Worm (Caenorhabditis elegans) whole organism, L1 larva: ENCODE data around the gene C24H12.1.
A peak's percentile ranks its signal among the peaks of the same experiment; 100 is the strongest.

Experiments
- C16A3.4 ChIP-seq: fragments of 150-350 bp; optimal IDR thresholded peaks from 2 replicates; lab custom pipeline; 2014; ENCODE audit warnings: missing biosample characterization, missing genetic modification characterization
- Y116A8C.19 ChIP-seq: sonication (generic microtip); optimal IDR thresholded peaks from 2 replicates; lab custom pipeline; 2016; ENCODE audit warnings: missing compliant biosample characterization, missing genetic modification characterization, borderline replicate concordance
- alr-1 ChIP-seq: fragments of 200-800 bp; sonication (Bioruptor generic); optimal IDR thresholded peaks from 2 replicates; lab custom pipeline; 2018; ENCODE audit warnings: borderline replicate concordance, mild to moderate bottlenecking, missing genetic modification characterization, missing compliant biosample characterization
- aly-2 ChIP-seq: fragments of 150-350 bp; optimal IDR thresholded peaks from 2 replicates; lab custom pipeline; 2014; ENCODE audit warnings: missing biosample characterization, missing genetic modification characterization
- blmp-1 ChIP-seq: fragments of 150-350 bp; optimal IDR thresholded peaks from 2 replicates; lab custom pipeline; 2014; ENCODE audit warnings: missing biosample characterization, missing genetic modification characterization
- ceh-63 ChIP-seq: fragments of 200-800 bp; sonication (Bioruptor generic); optimal IDR thresholded peaks from 2 replicates; lab custom pipeline; 2018; ENCODE audit warnings: mild to moderate bottlenecking, missing genetic modification characterization, missing compliant biosample characterization
- ceh-82 ChIP-seq, 3 experiments: fragments of 150-350 bp in 1 of 3; sonication (generic microtip) in 2 of 3; optimal IDR thresholded peaks; 2 replicates each; lab custom pipeline; 2014 to 2017; ENCODE audit warnings: missing biosample characterization in 3 of 3, missing genetic modification characterization in 3 of 3
- ces-1 ChIP-seq: fragments of 150-350 bp; optimal IDR thresholded peaks from 2 replicates; lab custom pipeline; 2014; ENCODE audit warnings: missing biosample characterization, missing genetic modification reagents, missing genetic modification characterization
- efl-1 ChIP-seq, 4 experiments: fragments of 150-350 bp; optimal IDR thresholded peaks in 3 of 4; peaks in 1 of 4; 1 replicate in 1 of 4; 2 replicates in 3 of 4; lab custom pipeline; 2014; ENCODE audit warnings: missing biosample characterization in 2 of 4, missing genetic modification characterization in 2 of 4, missing genetic modification reagents in 2 of 4
- egl-13 ChIP-seq: sonication (generic microtip); optimal IDR thresholded peaks from 2 replicates; lab custom pipeline; 2016; ENCODE audit warnings: missing genotype, missing genetic modification reagents, missing genetic modification characterization, missing compliant biosample characterization
- egl-27 ChIP-seq, 2 experiments: fragments of 150-350 bp in 1 of 2; sonication (generic microtip); optimal IDR thresholded peaks; 3 replicates each; lab custom pipeline; 2017 to 2018; ENCODE audit warnings: missing biosample characterization in 2 of 2, missing genetic modification characterization in 2 of 2, missing genetic modification reagents in 2 of 2
- elt-2 ChIP-seq: sonication (generic microtip); optimal IDR thresholded peaks from 2 replicates; lab custom pipeline; 2016; ENCODE audit warnings: missing genetic modification characterization, mild to moderate bottlenecking, inconsistent platforms, missing compliant biosample characterization, missing genetic modification reagents
- elt-3 ChIP-seq, 6 experiments: fragments of 150-350 bp in 1 of 6; sonication (generic microtip); optimal IDR thresholded peaks; 2 replicates each; lab custom pipeline; 2017 to 2018; ENCODE audit warnings: missing biosample characterization in 6 of 6, missing genetic modification characterization in 6 of 6, inconsistent platforms in 1 of 6
- fkh-10 ChIP-seq: sonication (generic microtip); optimal IDR thresholded peaks from 2 replicates; lab custom pipeline; 2017; ENCODE audit warnings: missing biosample characterization, missing genetic modification reagents, missing genetic modification characterization
- fkh-4 ChIP-seq: sonication (generic microtip); optimal IDR thresholded peaks from 2 replicates; lab custom pipeline; 2016; ENCODE audit warnings: missing compliant biosample characterization, missing genetic modification characterization, borderline replicate concordance
- fkh-8 ChIP-seq: sonication (generic microtip); optimal IDR thresholded peaks from 2 replicates; lab custom pipeline; 2016; ENCODE audit warnings: mild to moderate bottlenecking, missing genetic modification characterization, missing compliant biosample characterization
- fos-1 ChIP-seq: fragments of 150-350 bp; optimal IDR thresholded peaks from 2 replicates; lab custom pipeline; 2014; ENCODE audit warnings: missing biosample characterization, missing genetic modification characterization
- hlh-17 ChIP-seq: fragments of 200-800 bp; sonication (Bioruptor generic); optimal IDR thresholded peaks from 2 replicates; lab custom pipeline; 2018; ENCODE audit warnings: missing genetic modification characterization, mild to moderate bottlenecking, missing compliant biosample characterization, moderate library complexity, borderline replicate concordance
- isw-1 ChIP-seq: fragments of 200-800 bp; sonication (Bioruptor generic); IDR thresholded peaks from 2 replicates; pipeline ENCODE4 v1.3.6; 2022; ENCODE audit warnings: missing genetic modification characterization, missing compliant biosample characterization
- jun-1 ChIP-seq: fragments of 150-350 bp; optimal IDR thresholded peaks from 2 replicates; lab custom pipeline; 2014; ENCODE audit warnings: missing biosample characterization, missing genetic modification reagents, missing genetic modification characterization
- lin-14 ChIP-seq: fragments of 200-800 bp; sonication (Bioruptor generic); optimal IDR thresholded peaks from 2 replicates; lab custom pipeline; 2018; ENCODE audit warnings: mild to moderate bottlenecking, missing genetic modification characterization, moderate library complexity, missing compliant biosample characterization
- lin-35 ChIP-seq, 2 experiments: fragments of 150-350 bp; optimal IDR thresholded peaks; 2 replicates each; lab custom pipeline; 2014; ENCODE audit warnings: missing biosample characterization in 2 of 2, missing genetic modification characterization in 2 of 2, missing genetic modification reagents in 2 of 2
- lin-39 ChIP-seq: fragments of 150-350 bp; optimal IDR thresholded peaks from 2 replicates; lab custom pipeline; 2014; ENCODE audit warnings: missing biosample characterization, missing genetic modification reagents, missing genetic modification characterization
- mdl-1 ChIP-seq, 2 experiments: fragments of 150-350 bp; optimal IDR thresholded peaks; 2 replicates each; lab custom pipeline; 2014 to 2017; ENCODE audit warnings: missing biosample characterization in 2 of 2, missing genetic modification characterization in 2 of 2, inconsistent platforms in 1 of 2
- mef-2 ChIP-seq: fragments of 150-350 bp; optimal IDR thresholded peaks from 2 replicates; lab custom pipeline; 2014; ENCODE audit warnings: missing biosample characterization, missing genetic modification characterization
- mep-1 ChIP-seq: fragments of 150-350 bp; optimal IDR thresholded peaks from 2 replicates; lab custom pipeline; 2014; ENCODE audit warnings: missing biosample characterization, missing genetic modification characterization
- nhr-11 ChIP-seq: fragments of 150-350 bp; optimal IDR thresholded peaks from 2 replicates; lab custom pipeline; 2014; ENCODE audit warnings: missing biosample characterization, missing genetic modification characterization
- nhr-19 ChIP-seq: fragments of 200-800 bp; sonication (Bioruptor generic); conservative IDR thresholded peaks from 2 replicates; pipeline ENCODE4 v1.3.6; 2022; ENCODE audit warnings: missing genetic modification characterization, missing compliant biosample characterization
- nhr-20 ChIP-seq: sonication (generic microtip); optimal IDR thresholded peaks from 2 replicates; lab custom pipeline; 2016; ENCODE audit warnings: mild to moderate bottlenecking, missing genetic modification characterization, missing compliant biosample characterization
- nhr-47 ChIP-seq: sonication (generic microtip); optimal IDR thresholded peaks from 2 replicates; lab custom pipeline; 2016; ENCODE audit warnings: mild to moderate bottlenecking, missing genetic modification characterization, moderate library complexity, missing compliant biosample characterization
- nhr-71 ChIP-seq: sonication (generic microtip); optimal IDR thresholded peaks from 2 replicates; lab custom pipeline; 2016; ENCODE audit warnings: mild to moderate bottlenecking, missing genetic modification characterization, moderate library complexity, missing compliant biosample characterization
- nhr-76 ChIP-seq: sonication (generic microtip); optimal IDR thresholded peaks from 2 replicates; lab custom pipeline; 2017; ENCODE audit warnings: missing biosample characterization, missing genetic modification characterization
- nhr-77 ChIP-seq: fragments of 150-350 bp; optimal IDR thresholded peaks from 2 replicates; lab custom pipeline; 2014; ENCODE audit warnings: missing biosample characterization, missing genetic modification characterization
- nhr-84 ChIP-seq: sonication (generic microtip); optimal IDR thresholded peaks from 2 replicates; lab custom pipeline; 2017; ENCODE audit warnings: missing biosample characterization, missing genetic modification characterization
- pax-3 ChIP-seq: fragments of 200-800 bp; sonication (Bioruptor generic); optimal IDR thresholded peaks from 2 replicates; lab custom pipeline; 2018; ENCODE audit warnings: mild to moderate bottlenecking, missing genetic modification characterization, moderate library complexity, missing compliant biosample characterization
- rnt-1 ChIP-seq: sonication (generic microtip); optimal IDR thresholded peaks from 2 replicates; lab custom pipeline; 2016; ENCODE audit warnings: mild to moderate bottlenecking, missing genetic modification characterization, moderate library complexity, missing compliant biosample characterization
- sox-4 ChIP-seq: sonication (generic microtip); optimal IDR thresholded peaks from 2 replicates; lab custom pipeline; 2016; ENCODE audit warnings: missing genetic modification characterization, missing compliant biosample characterization
- sptf-1 ChIP-seq: fragments of 150-350 bp; optimal IDR thresholded peaks from 2 replicates; lab custom pipeline; 2014; ENCODE audit warnings: missing biosample characterization, missing genetic modification characterization
- sup-37 ChIP-seq: fragments of 200-800 bp; sonication (Bioruptor generic); optimal IDR thresholded peaks from 2 replicates; lab custom pipeline; 2018; ENCODE audit warnings: mild to moderate bottlenecking, missing genetic modification characterization, missing compliant biosample characterization
- swsn-7 ChIP-seq: sonication (generic microtip); optimal IDR thresholded peaks from 2 replicates; lab custom pipeline; 2016; ENCODE audit warnings: missing genetic modification characterization, missing compliant biosample characterization
- tbx-2 ChIP-seq: sonication (generic microtip); optimal IDR thresholded peaks from 2 replicates; lab custom pipeline; 2016; ENCODE audit warnings: missing genetic modification characterization, missing compliant biosample characterization
- unc-130 ChIP-seq: fragments of 150-350 bp; optimal IDR thresholded peaks from 2 replicates; lab custom pipeline; 2017; ENCODE audit warnings: missing biosample characterization, missing genetic modification characterization, inconsistent platforms
- unc-62 ChIP-seq: fragments of 150-350 bp; optimal IDR thresholded peaks from 2 replicates; lab custom pipeline; 2014; ENCODE audit warnings: missing biosample characterization, missing genetic modification reagents, missing genetic modification characterization
- zip-4 ChIP-seq: fragments of 200-800 bp; sonication (Bioruptor generic); optimal IDR thresholded peaks from 2 replicates; lab custom pipeline; 2018; ENCODE audit warnings: mild to moderate bottlenecking, missing genetic modification characterization, moderate library complexity, missing compliant biosample characterization
- ztf-11 ChIP-seq, 2 experiments: sonication (generic microtip); optimal IDR thresholded peaks; 2 replicates each; lab custom pipeline; 2016 to 2017; ENCODE audit warnings: missing genetic modification characterization in 2 of 2, missing biosample characterization in 1 of 2, missing compliant biosample characterization in 1 of 2

Gene C24H12.1

DNA sequence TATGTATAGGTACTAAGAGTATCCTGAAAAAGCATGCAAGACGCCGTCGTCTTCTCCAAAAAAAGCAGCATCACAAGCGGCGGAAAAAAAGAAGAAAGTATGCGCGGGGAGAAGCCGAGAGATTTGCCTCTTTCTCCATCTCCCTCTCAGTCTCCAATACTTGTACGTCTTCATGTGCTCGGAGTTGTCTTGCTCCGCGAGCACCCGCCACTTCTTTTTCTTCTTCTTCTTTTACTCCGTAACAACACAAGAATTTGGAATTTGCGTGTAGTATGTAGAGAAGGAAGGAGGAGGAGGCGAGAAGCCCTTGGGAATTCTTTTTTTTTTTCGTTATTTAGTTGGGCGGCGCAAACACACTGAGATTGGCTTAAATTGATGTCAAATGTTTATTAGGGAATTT, 40.0 kb upstream of the C24H12.1 start (continued):
- peak; percentile 45 for TF ChIP-seq fkh-10 (GFP tag; lab: Kevin White, UChicago)
- TF ChIP-seq sptf-1 (tag; lab: Kevin White, UChicago) = no peak
- TF ChIP-seq ces-1 (GFP tag; lab: Kevin White, UChicago) = no peak
- TF ChIP-seq nhr-71 (tag; lab: Kevin White, UChicago) = no peak
- TF ChIP-seq nhr-19 (GFP tag; lab: Robert Waterston, UW) = no peak
- TF ChIP-seq Y116A8C.19 (tag; lab: Kevin White, UChicago) = no peak
- TF ChIP-seq fkh-8 = peak; percentile 53
- TF ChIP-seq zip-4 (GFP tag; lab: Kevin White, UChicago) = no peak
- no peak for TF ChIP-seq lin-39
- TF ChIP-seq fkh-4 (tag; lab: Kevin White, UChicago) = no peak
- TF ChIP-seq lin-35 (GFP tag; optimal IDR thresholded peaks at IDR 0.05; lab: Kevin White, UChicago) = peak in 1 of 2 experiments; percentile 26
- TF ChIP-seq mep-1 (tag; lab: Kevin White, UChicago) = peak; percentile 26
- peak; percentile 19 for TF ChIP-seq tbx-2 (tag; lab: Kevin White, UChicago)
- TF ChIP-seq efl-1 (optimal IDR thresholded peaks at IDR 0.05; lab: Kevin White, UChicago) = peak in 1 of 2 experiments; percentile 22
- peak in 1 of 2 experiments; percentile 70 for TF ChIP-seq efl-1 (GFP tag; optimal IDR thresholded peaks at IDR 0.05 in 1 of 2; lab: Kevin White, UChicago)
- TF ChIP-seq fos-1 (tag; lab: Kevin White, UChicago) = no peak
- no peak for TF ChIP-seq elt-3 (tag; optimal IDR thresholded peaks at IDR 0.05; lab: Kevin White, UChicago)
- TF ChIP-seq, all 84 proteins: peak for 13

ce11 chrII:402435-402834, 38.8 kb upstream of the C24H12.1 start, which contains the start of gene clec-10:
Gene clec-10, plus strand, starts transcription at chrII:402678.
- TF ChIP-seq elt-2 (peak; percentile 19), efl-1 (optimal IDR thresholded peaks at IDR 0.05; lab: Kevin White, UChicago) (no peak), efl-1 (GFP tag; optimal IDR thresholded peaks at IDR 0.05 in 1 of 2; lab: Kevin White, UChicago) (peak in 1 of 2 experiments; percentile 82), unc-62 (no peak), sox-4 (tag; lab: Kevin White, UChicago) (no peak), C16A3.4 (tag; lab: Kevin White, UChicago) (no peak), egl-13 (tag; lab: Kevin White, UChicago) (no peak), isw-1 (GFP tag; lab: Robert Waterston, UW) (no peak), nhr-11 (tag; lab: Kevin White, UChicago) (no peak), sup-37 (GFP tag; lab: Kevin White, UChicago) (no peak)

DNA sequence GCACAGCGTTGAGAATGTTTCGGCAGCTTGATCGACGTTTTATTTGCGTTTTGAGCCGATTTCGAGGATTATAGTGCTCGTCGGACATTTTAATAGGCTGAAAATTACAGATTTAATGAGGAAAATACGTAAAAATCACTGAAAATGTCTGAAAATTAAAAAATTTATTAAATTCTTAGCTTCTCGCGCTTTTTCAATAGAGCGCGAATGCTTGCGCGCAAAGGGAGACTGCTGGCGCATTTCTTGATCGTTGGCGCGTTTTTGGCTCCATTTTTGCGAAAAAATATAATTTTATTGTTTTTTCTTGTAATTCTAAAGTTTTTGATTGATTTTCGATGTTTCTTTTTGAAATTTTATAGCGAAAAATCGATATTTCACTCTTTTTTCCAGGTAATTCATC, 30.4 kb upstream of the C24H12.1 start, which contains the start of the genes dnsn-1 and C24H12.4:
TSS of gene dnsn-1 (minus strand) at position 101 of the 400 bp plus-strand sequence.
TSS of gene C24H12.4 (plus strand) at position 391 of the 400 bp plus-strand sequence.
- TF ChIP-seq lin-14 (GFP tag; lab: Kevin White, UChicago) = peak; percentile 94
- TF ChIP-seq nhr-76 (tag; lab: Kevin White, UChicago) = no peak
- TF ChIP-seq ceh-82 (tag; optimal IDR thresholded peaks at IDR 0.05; lab: Kevin White, UChicago) = peak; percentile 96 to 98 (median 97)
- TF ChIP-seq blmp-1 (tag; lab: Kevin White, UChicago) = peak; percentile 83
- TF ChIP-seq pax-3 = peak; percentile 87
- TF ChIP-seq rnt-1 (tag; lab: Kevin White, UChicago) = peak; percentile 95
- peak; percentile 97 for TF ChIP-seq efl-1 (optimal IDR thresholded peaks at IDR 0.05; lab: Kevin White, UChicago)
- TF ChIP-seq efl-1 (GFP tag; optimal IDR thresholded peaks at IDR 0.05 in 1 of 2; lab: Kevin White, UChicago) = peak; percentile 95 to 100
- peak; percentile 99 for TF ChIP-seq unc-130 (tag; lab: Kevin White, UChicago)
- peak; percentile 79 for TF ChIP-seq nhr-77
- peak; percentile 90 for TF ChIP-seq sup-37 (GFP tag; lab: Kevin White, UChicago)
- TF ChIP-seq egl-27 (tag; optimal IDR thresholded peaks at IDR 0.05; lab: Kevin White, UChicago) = peak in 1 of 2 experiments; percentile 1
- peak in 1 of 2 experiments; percentile 88 for TF ChIP-seq mdl-1 (tag; optimal IDR thresholded peaks at IDR 0.05; lab: Kevin White, UChicago)
- no peak for TF ChIP-seq ceh-63 (GFP tag; lab: Kevin White, UChicago)
- TF ChIP-seq Y116A8C.19 (tag; lab: Kevin White, UChicago) = no peak
- TF ChIP-seq elt-3 (tag; optimal IDR thresholded peaks at IDR 0.05; lab: Kevin White, UChicago) = peak in 5 of 6 experiments; percentile 35 to 97 (median 63)
- peak; percentile 88 for TF ChIP-seq jun-1 (tag; lab: Kevin White, UChicago)
- TF ChIP-seq nhr-84 = no peak
- peak; percentile 86 for TF ChIP-seq zip-4 (GFP tag; lab: Kevin White, UChicago)
- peak; percentile 98 for TF ChIP-seq nhr-47 (tag; lab: Kevin White, UChicago)
- no peak for TF ChIP-seq hlh-17 (GFP tag; lab: Kevin White, UChicago)
- peak; percentile 31 for TF ChIP-seq fkh-4 (tag; lab: Kevin White, UChicago)
- TF ChIP-seq egl-13 (tag; lab: Kevin White, UChicago) = peak; percentile 94
- peak in 1 of 2 experiments; percentile 82 for TF ChIP-seq ztf-11 (tag; optimal IDR thresholded peaks at IDR 0.05; lab: Kevin White, UChicago)
- TF ChIP-seq alr-1 = no peak
- no peak for TF ChIP-seq ces-1 (GFP tag; lab: Kevin White, UChicago)
- TF ChIP-seq lin-35 (GFP tag; optimal IDR thresholded peaks at IDR 0.05; lab: Kevin White, UChicago) = peak; percentile 95 to 97
- peak; percentile 92 for TF ChIP-seq fkh-10 (GFP tag; lab: Kevin White, UChicago)
- TF ChIP-seq aly-2 (tag; lab: Kevin White, UChicago) = peak; percentile 83
- TF ChIP-seq nhr-20 (tag; lab: Kevin White, UChicago) = peak; percentile 96
- TF ChIP-seq swsn-7 (tag; lab: Kevin White, UChicago) = peak; percentile 97
- TF ChIP-seq mef-2 (tag; lab: Kevin White, UChicago) = peak; percentile 49
